Worm (Caenorhabditis elegans): Measurements from ENCODE around the gene Y55D5A.3.

ce11 chrIII:2923012-2923411 is 52.6 kb downstream of the Y55D5A.3 start, which contains the start of gene R10F2.4:
- no peak for TF ChIP-seq klf-2 (GFP tag; conservative IDR thresholded peaks at IDR 0.05)
- no peak for TF ChIP-seq T22C8.4 (GFP tag; IDR thresholded peaks at IDR 0.05)
- no peak for TF ChIP-seq ref-1 (GFP tag; conservative IDR thresholded peaks at IDR 0.05)
- TF ChIP-seq ztf-29 (GFP tag; IDR thresholded peaks at IDR 0.05) = no peak

Data from whole organism, midembryonic.